Worm (Caenorhabditis elegans) whole organism, L3 larva: Measurements from ENCODE around the gene cdh-10.

Experiments used
- R02D3.7 ChIP-seq: fragments of 150-350 bp; optimal IDR thresholded peaks from 2 replicates; lab custom pipeline; 2014; ENCODE audit warnings: missing biosample characterization, missing genetic modification characterization
- elt-1 ChIP-seq: fragments of 150-350 bp; optimal IDR thresholded peaks from 2 replicates; lab custom pipeline; 2014; ENCODE audit warnings: missing biosample characterization, missing genetic modification characterization
- elt-3 ChIP-seq, 3 experiments: fragments of 150-350 bp in 1 of 3; sonication (generic microtip) in 2 of 3; optimal IDR thresholded peaks; 2 replicates in 2 of 3; 4 replicates in 1 of 3; lab custom pipeline; 2014 to 2017; ENCODE audit warnings: missing biosample characterization in 3 of 3, missing genetic modification characterization in 3 of 3
- fos-1 ChIP-seq: fragments of 150-350 bp; optimal IDR thresholded peaks from 2 replicates; lab custom pipeline; 2014; ENCODE audit warnings: missing biosample characterization, missing genetic modification characterization
- lin-15B ChIP-seq: fragments of 150-350 bp; optimal IDR thresholded peaks from 2 replicates; lab custom pipeline; 2014; ENCODE audit warnings: missing biosample characterization, missing genetic modification characterization
- lin-39 ChIP-seq: fragments of 150-350 bp; optimal IDR thresholded peaks from 2 replicates; lab custom pipeline; 2018; ENCODE audit warnings: missing biosample characterization, missing genetic modification reagents, missing genetic modification characterization
- nhr-77 ChIP-seq: fragments of 150-350 bp; optimal IDR thresholded peaks from 2 replicates; lab custom pipeline; 2014; ENCODE audit warnings: missing biosample characterization, missing genetic modification characterization
- skn-1 ChIP-seq: fragments of 150-350 bp; optimal IDR thresholded peaks from 2 replicates; lab custom pipeline; 2014; ENCODE audit warnings: missing biosample characterization, missing genetic modification characterization
- snpc-4 ChIP-seq: fragments of 150-350 bp; optimal IDR thresholded peaks from 2 replicates; lab custom pipeline; 2014; ENCODE audit warnings: missing biosample characterization, missing genetic modification characterization
- unc-62 ChIP-seq: fragments of 150-350 bp; sonication (generic microtip); optimal IDR thresholded peaks from 4 replicates; lab custom pipeline; 2014; ENCODE audit warnings: missing biosample characterization, missing genetic modification reagents, missing genetic modification characterization
- ztf-11 ChIP-seq: fragments of 150-350 bp; optimal IDR thresholded peaks from 2 replicates; lab custom pipeline; 2014; ENCODE audit warnings: missing biosample characterization, missing genetic modification characterization

ce11 chrIV:2393023-2393422 is 70.1 kb downstream of the cdh-10 start:
- TF ChIP-seq fos-1 (tag; lab: Kevin White, UChicago) (no peak), lin-15B (tag; lab: Kevin White, UChicago) (no peak), lin-39 (tag; lab: Kevin White, UChicago) (no peak), unc-62 (GFP tag; lab: Kevin White, UChicago) (no peak), nhr-77 (tag; lab: Kevin White, UChicago) (no peak), snpc-4 (tag; lab: Kevin White, UChicago) (no peak), ztf-11 (no peak), skn-1 (tag; lab: Kevin White, UChicago) (no peak), R02D3.7 (no peak), elt-3 (tag; optimal IDR thresholded peaks at IDR 0.05; lab: Kevin White, UChicago) (no peak), elt-1 (tag; lab: Kevin White, UChicago) (no peak)
